Fruit fly (Drosophila melanogaster) whole organism, embryonic: ENCODE results near the gene eIF2gamma.

Experiments used
- B-H2 ChIP-seq: fragments of 200-800 bp; sonication (Bioruptor generic); optimal IDR thresholded peaks from 2 replicates; lab custom pipeline; 2018; ENCODE audit warnings: missing biosample characterization, mild to moderate bottlenecking, missing genetic modification characterization
- Bgb ChIP-seq: fragments of 200-800 bp; sonication (Bioruptor generic); IDR thresholded peaks from 2 replicates; pipeline ENCODE4 v1.3.6; 2022; ENCODE audit warnings: missing biosample characterization, missing genetic modification characterization; ENCODE audit not compliant: partially characterized antibody
- CG1233 ChIP-seq: fragments of 200-800 bp; sonication (Bioruptor generic); optimal IDR thresholded peaks from 4 replicates; lab custom pipeline; 2018; ENCODE audit warnings: missing biosample characterization, mild to moderate bottlenecking, missing genetic modification characterization
- CG13624 ChIP-seq: fragments of 200-800 bp; sonication (Bioruptor generic); optimal IDR thresholded peaks from 2 replicates; lab custom pipeline; 2016; ENCODE audit warnings: missing biosample characterization, missing genetic modification characterization
- CG14014 ChIP-seq: fragments of 200-800 bp; sonication (Bioruptor generic); IDR thresholded peaks from 2 replicates; pipeline ENCODE4 v1.3.6; 2022; ENCODE audit warnings: missing biosample characterization, missing genetic modification characterization
- CG14050 ChIP-seq: fragments of 200-800 bp; sonication (Bioruptor generic); IDR thresholded peaks from 3 replicates; pipeline ENCODE4 v1.3.6; 2022; ENCODE audit warnings: missing biosample characterization, missing genetic modification characterization
- CG15514 ChIP-seq: fragments of 200-800 bp; sonication (Bioruptor generic); optimal IDR thresholded peaks from 3 replicates; lab custom pipeline; 2017; ENCODE audit warnings: missing biosample characterization, missing genetic modification characterization, mild to moderate bottlenecking, moderate library complexity, missing genetic modification reagents
- CG1602 ChIP-seq: fragments of 200-800 bp; sonication (Bioruptor generic); optimal IDR thresholded peaks from 3 replicates; lab custom pipeline; 2016; ENCODE audit warnings: missing biosample characterization, missing genetic modification characterization
- CG16779 ChIP-seq: fragments of 200-800 bp; sonication (Bioruptor generic); IDR thresholded peaks from 2 replicates; pipeline ENCODE4 v1.3.6; 2022; ENCODE audit warnings: missing biosample characterization, missing genetic modification characterization
- CG18262 ChIP-seq: fragments of 200-800 bp; optimal IDR thresholded peaks from 3 replicates; lab custom pipeline; 2019; ENCODE audit warnings: missing biosample characterization, mild to moderate bottlenecking, missing genetic modification characterization, moderate library complexity
- CG2120 ChIP-seq: fragments of 200-800 bp; sonication (Bioruptor generic); optimal IDR thresholded peaks from 3 replicates; lab custom pipeline; 2016; ENCODE audit warnings: missing biosample characterization, missing genetic modification characterization
- CG3281 ChIP-seq: fragments of 200-800 bp; sonication (Bioruptor generic); optimal IDR thresholded peaks from 3 replicates; lab custom pipeline; 2017; ENCODE audit warnings: missing biosample characterization, mild to moderate bottlenecking, missing genetic modification characterization
- CG3726 ChIP-seq: fragments of 200-800 bp; sonication (Bioruptor generic); IDR thresholded peaks from 3 replicates; pipeline ENCODE4, ENCODE4 v1.3.6; 2022; ENCODE audit warnings: missing biosample characterization, missing genetic modification characterization
- CG3847 ChIP-seq: fragments of 200-800 bp; sonication (Bioruptor generic); IDR thresholded peaks from 2 replicates; pipeline ENCODE4 v1.3.6; 2022; ENCODE audit warnings: missing biosample characterization, missing genetic modification characterization
- CG6813 ChIP-seq: fragments of 200-800 bp; sonication (Bioruptor generic); optimal IDR thresholded peaks from 2 replicates; lab custom pipeline; 2017; ENCODE audit warnings: missing biosample characterization, missing genetic modification characterization, mild to moderate bottlenecking, moderate library complexity, missing genetic modification reagents
- CG7556 ChIP-seq: fragments of 200-800 bp; sonication (Bioruptor generic); optimal IDR thresholded peaks from 2 replicates; lab custom pipeline; 2017; ENCODE audit warnings: missing biosample characterization, mild to moderate bottlenecking, missing genetic modification characterization
- CG7745 ChIP-seq: fragments of 200-800 bp; sonication (Bioruptor generic); optimal IDR thresholded peaks from 2 replicates; lab custom pipeline; 2018; ENCODE audit warnings: missing biosample characterization, mild to moderate bottlenecking, missing genetic modification characterization, moderate library complexity
- CG8359 ChIP-seq: fragments of 200-800 bp; sonication (Bioruptor generic); optimal IDR thresholded peaks from 2 replicates; lab custom pipeline; 2017; ENCODE audit warnings: missing biosample characterization, mild to moderate bottlenecking, missing genetic modification characterization, borderline replicate concordance
- CG9817 ChIP-seq: fragments of 200-800 bp; sonication (Bioruptor generic); optimal IDR thresholded peaks from 2 replicates; lab custom pipeline; 2018; ENCODE audit warnings: missing biosample characterization, mild to moderate bottlenecking, missing genetic modification characterization, moderate library complexity
- Chrac-16 ChIP-seq: fragments of 200-800 bp; sonication (Bioruptor generic); optimal IDR thresholded peaks from 3 replicates; lab custom pipeline; 2016; ENCODE audit warnings: missing biosample characterization, missing genetic modification characterization
- Deaf1 ChIP-seq: fragments of 200-800 bp; optimal IDR thresholded peaks from 3 replicates; lab custom pipeline; 2019; ENCODE audit warnings: missing biosample characterization, mild to moderate bottlenecking, missing genetic modification characterization, moderate library complexity
- E2f2 ChIP-seq: fragments of 200-800 bp; sonication (Bioruptor generic); IDR thresholded peaks from 2 replicates; pipeline ENCODE4 v1.3.6; 2022; ENCODE audit warnings: missing biosample characterization, missing genetic modification characterization
- Ets65A ChIP-seq: fragments of 200-800 bp; sonication (Bioruptor generic); peaks from one replicate; lab custom pipeline; 2016; ENCODE audit warnings: missing biosample characterization, missing genetic modification characterization
- Jarid2 ChIP-seq: fragments of 200-800 bp; sonication (Bioruptor generic); optimal IDR thresholded peaks from 3 replicates; lab custom pipeline; 2017; ENCODE audit warnings: mild to moderate bottlenecking, missing biosample characterization, missing genetic modification reagents, missing genetic modification characterization
- Optix ChIP-seq: fragments of 200-800 bp; sonication (Bioruptor generic); IDR thresholded peaks from 3 replicates; pipeline ENCODE4 v1.3.6; 2022; ENCODE audit warnings: missing biosample characterization, missing genetic modification characterization
- Pdp1 ChIP-seq, 2 experiments: fragments of 200-800 bp; sonication (Bioruptor generic); optimal IDR thresholded peaks; 3 replicates each; lab custom pipeline; 2016; ENCODE audit warnings: missing biosample characterization in 2 of 2, missing genetic modification characterization in 2 of 2, mild to moderate bottlenecking in 1 of 2, moderate library complexity in 1 of 2
- Scr ChIP-seq: fragments of 200-800 bp; sonication (Bioruptor generic); IDR thresholded peaks from 2 replicates; pipeline ENCODE4 v1.3.6; 2022; ENCODE audit warnings: missing biosample characterization, missing genetic modification characterization; ENCODE audit not compliant: partially characterized antibody
- Sin3A ChIP-seq: fragments of >200 bp; optimal IDR thresholded peaks from 2 replicates; lab custom pipeline; 2018
- Sry-β ChIP-seq: fragments of 200-800 bp; sonication (Bioruptor generic); optimal IDR thresholded peaks from 2 replicates; lab custom pipeline; 2018; ENCODE audit warnings: missing biosample characterization, mild to moderate bottlenecking, missing genetic modification characterization, moderate library complexity
- abd-A ChIP-seq: fragments of 200-800 bp; sonication (Bioruptor generic); optimal IDR thresholded peaks from 3 replicates; lab custom pipeline; 2019; ENCODE audit warnings: missing biosample characterization, mild to moderate bottlenecking, missing genetic modification characterization, moderate library complexity
- croc ChIP-seq: fragments of 200-800 bp; sonication (Bioruptor generic); conservative IDR thresholded peaks from 3 replicates; pipeline ENCODE4 v1.3.6; 2022; ENCODE audit warnings: missing biosample characterization, missing genetic modification characterization
- dati ChIP-seq: fragments of 200-800 bp; sonication (Bioruptor generic); IDR thresholded peaks from 2 replicates; pipeline ENCODE4 v1.3.6; 2022; ENCODE audit warnings: missing biosample characterization, missing genetic modification characterization
- dmrt99B ChIP-seq: fragments of 200-800 bp; sonication (Bioruptor generic); optimal IDR thresholded peaks from 2 replicates; lab custom pipeline; 2018; ENCODE audit warnings: missing biosample characterization, mild to moderate bottlenecking, missing genetic modification characterization, moderate library complexity
- emc ChIP-seq: fragments of 200-800 bp; sonication (Bioruptor generic); optimal IDR thresholded peaks from 2 replicates; lab custom pipeline; 2016; ENCODE audit warnings: missing biosample characterization, missing genetic modification characterization
- esg ChIP-seq: fragments of 200-800 bp; sonication (Bioruptor generic); conservative IDR thresholded peaks from 2 replicates; pipeline ENCODE4 v1.3.6; 2022; ENCODE audit warnings: missing biosample characterization, missing genetic modification characterization
- eyg ChIP-seq: fragments of 200-800 bp; sonication (Bioruptor generic); optimal IDR thresholded peaks from 3 replicates; lab custom pipeline; 2016; ENCODE audit warnings: missing biosample characterization, missing genetic modification characterization
- fru ChIP-seq: fragments of >200 bp; optimal IDR thresholded peaks from 2 replicates; lab custom pipeline; 2017
- fu2 ChIP-seq: fragments of 200-800 bp; sonication (Bioruptor generic); optimal IDR thresholded peaks from 2 replicates; lab custom pipeline; 2016; ENCODE audit warnings: missing biosample characterization, missing genetic modification characterization
- gsb-n ChIP-seq: fragments of 200-800 bp; sonication (Bioruptor generic); optimal IDR thresholded peaks from 3 replicates; lab custom pipeline; 2018; ENCODE audit warnings: missing biosample characterization, mild to moderate bottlenecking, missing genetic modification characterization
- hbn ChIP-seq: fragments of 200-800 bp; sonication (Bioruptor generic); IDR thresholded peaks from 2 replicates; pipeline ENCODE4 v1.3.6; 2022; ENCODE audit warnings: missing biosample characterization, missing genetic modification characterization; ENCODE audit not compliant: partially characterized antibody
- kni ChIP-seq: fragments of 200-800 bp; sonication (Bioruptor generic); optimal IDR thresholded peaks from 3 replicates; lab custom pipeline; 2017; ENCODE audit warnings: mild to moderate bottlenecking, missing biosample characterization, missing genetic modification reagents, missing genetic modification characterization
- lab ChIP-seq: fragments of 200-800 bp; sonication (Bioruptor generic); optimal IDR thresholded peaks from 3 replicates; lab custom pipeline; 2017; ENCODE audit warnings: missing biosample characterization, missing genetic modification characterization, mild to moderate bottlenecking, moderate library complexity, missing genetic modification reagents
- lov ChIP-seq, 2 experiments: fragments of 200-800 bp in 1 of 2; fragments of >200 bp in 1 of 2; sonication (Bioruptor generic) in 1 of 2; IDR thresholded peaks in 1 of 2; optimal IDR thresholded peaks in 1 of 2; 2 replicates in 1 of 2; 3 replicates in 1 of 2; pipeline versions ENCODE4 v1.3.6 to Lab custom; 2017 to 2022; ENCODE audit warnings: missing biosample characterization in 1 of 2, missing genetic modification characterization in 1 of 2
- org-1 ChIP-seq: fragments of 200-800 bp; sonication (Bioruptor generic); optimal IDR thresholded peaks from 2 replicates; lab custom pipeline; 2017; ENCODE audit warnings: missing biosample characterization, missing genetic modification characterization
- slbo ChIP-seq: fragments of 200-800 bp; sonication (Bioruptor generic); IDR thresholded peaks from 2 replicates; pipeline ENCODE4 v1.3.6; 2022; ENCODE audit warnings: missing biosample characterization, missing genetic modification characterization
- tgo ChIP-seq: fragments of 200-800 bp; sonication (Bioruptor generic); IDR thresholded peaks from 3 replicates; pipeline ENCODE4 v1.3.6; 2022; ENCODE audit warnings: missing biosample characterization, missing genetic modification characterization
- tio ChIP-seq: fragments of 200-800 bp; sonication (Bioruptor generic); optimal IDR thresholded peaks from 2 replicates; lab custom pipeline; 2017; ENCODE audit warnings: missing biosample characterization, missing genetic modification characterization, inconsistent platforms
- tll ChIP-seq, 2 experiments: fragments of 200-800 bp in 1 of 2; fragments of >200 bp in 1 of 2; sonication (Bioruptor generic) in 1 of 2; optimal IDR thresholded peaks; 2 replicates each; lab custom pipeline; 2017 to 2019; ENCODE audit warnings: missing biosample characterization in 2 of 2, missing genetic modification characterization in 2 of 2, mild to moderate bottlenecking in 1 of 2, moderate library complexity in 1 of 2

eIF2gamma gene

DNA sequence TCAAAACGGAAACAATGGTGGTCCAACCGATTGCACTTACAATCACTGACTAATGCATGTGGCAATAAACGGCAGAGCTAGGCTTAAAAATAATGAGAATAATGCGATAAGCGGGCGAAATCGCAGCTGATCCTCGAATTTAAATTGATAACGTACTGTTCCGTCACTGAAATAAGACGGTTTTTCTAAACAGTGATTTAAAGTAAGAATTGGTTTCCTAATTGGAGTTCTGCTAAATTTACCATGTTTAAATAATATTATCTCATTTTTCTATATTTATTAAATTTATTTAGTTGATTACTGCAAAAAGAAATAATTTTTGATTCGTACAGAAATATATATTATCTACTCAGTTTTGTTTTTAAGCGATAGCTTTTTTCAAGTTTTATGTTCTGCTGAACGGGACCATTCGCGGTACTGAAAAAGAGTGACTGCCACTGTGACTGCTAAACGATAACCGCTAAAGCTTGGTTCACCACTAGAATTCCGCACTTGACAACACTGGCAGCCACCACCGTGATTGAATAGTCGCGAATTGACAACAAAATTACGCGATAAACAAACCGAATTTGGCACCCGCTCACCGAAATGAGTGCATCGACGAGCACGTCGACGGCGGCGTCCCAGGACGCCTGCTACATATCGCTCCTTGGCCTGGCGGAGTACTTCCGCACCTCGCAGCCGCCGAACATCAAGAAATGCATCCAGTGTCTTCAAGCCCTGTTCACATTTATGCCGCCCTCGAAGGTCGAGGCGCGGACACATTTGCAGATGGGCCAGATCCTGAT, 54.4 kb downstream of the eIF2gamma start, which contains the start of the genes Spn88Eb and Mau2 (continued):
- peak; percentile 61 for TF ChIP-seq Sin3A (lab: Kevin White, UChicago)
- TF ChIP-seq CG1233 (GFP tag; lab: Kevin White, UChicago): peak; percentile 43
- TF ChIP-seq CG1602: peak; percentile 43
- TF ChIP-seq gsb-n (tag; lab: Kevin White, UChicago): no peak
- peak; percentile 59 for TF ChIP-seq tgo (GFP tag; lab: Robert Waterston, UW)
- TF ChIP-seq CG15514 (GFP tag; lab: Kevin White, UChicago): peak; percentile 60
- peak; percentile 85 for TF ChIP-seq Sry-β (GFP tag; lab: Kevin White, UChicago)
- peak; percentile 81 for TF ChIP-seq CG2120
- peak; percentile 55 for TF ChIP-seq CG18262
- peak; percentile 59 for TF ChIP-seq CG7556 (GFP tag; lab: Kevin White, UChicago)
- no peak for TF ChIP-seq abd-A (tag; lab: Kevin White, UChicago)
- TF ChIP-seq Pdp1 (GFP tag; optimal IDR thresholded peaks at IDR 0.05; lab: Kevin White, UChicago): peak; percentile 35 to 73
- peak; percentile 30 for TF ChIP-seq CG13624 (GFP tag; lab: Kevin White, UChicago)
- TF ChIP-seq CG7745 (tag; lab: Kevin White, UChicago): no peak
- no peak for TF ChIP-seq dati
- peak; percentile 52; the same call in 1 of the 3 replicates for TF ChIP-seq CG3726 (GFP tag; lab: Robert Waterston, UW)
- TF ChIP-seq lab (GFP tag; lab: Kevin White, UChicago): no peak
- peak; percentile 36 for TF ChIP-seq CG14014 (GFP tag; lab: Robert Waterston, UW)
- TF ChIP-seq CG16779: 0 out of 2 replicates have a peak, but pooled peaks have one; percentile 38
- peak; percentile 79 for TF ChIP-seq Bgb (GFP tag; lab: Robert Waterston, UW)
- no peak for TF ChIP-seq kni (GFP tag; lab: Kevin White, UChicago)
- no peak for TF ChIP-seq tio (GFP tag; lab: Kevin White, UChicago)
- TF ChIP-seq emc: no peak
- peak; percentile 37 for TF ChIP-seq eyg
- 0 out of 3 replicates have a peak, but pooled peaks have one; percentile 32 for TF ChIP-seq Optix (GFP tag; lab: Robert Waterston, UW)
- no peak for TF ChIP-seq org-1
- TF ChIP-seq lov (optimal IDR thresholded peaks at IDR 0.05; lab: Kevin White, UChicago): no peak
- TF ChIP-seq lov (GFP tag; IDR thresholded peaks at IDR 0.05; lab: Robert Waterston, UW): 0 out of 3 replicates have a peak, but pooled peaks have one; percentile 18
- TF ChIP-seq Chrac-16 (GFP tag; lab: Kevin White, UChicago): peak; percentile 65
- peak; percentile 87 for TF ChIP-seq B-H2 (GFP tag; lab: Kevin White, UChicago)
- peak; percentile 56; the same call in 2 of the 3 replicates for TF ChIP-seq croc (GFP tag; lab: Robert Waterston, UW)
- TF ChIP-seq CG3847 (GFP tag; lab: Robert Waterston, UW): peak; percentile 91
- no peak for TF ChIP-seq Jarid2 (GFP tag; lab: Kevin White, UChicago)
- TF ChIP-seq fru: no peak
- TF ChIP-seq slbo (GFP tag; lab: Robert Waterston, UW): peak; percentile 91
- peak; percentile 47; the same call in 1 of the 2 replicates for TF ChIP-seq E2f2 (GFP tag; lab: Robert Waterston, UW)
- no peak for TF ChIP-seq CG6813 (GFP tag; lab: Kevin White, UChicago)
- TF ChIP-seq hbn (GFP tag; lab: Robert Waterston, UW): peak; percentile 68
- peak; percentile 77 for TF ChIP-seq Scr (GFP tag; lab: Robert Waterston, UW)
- TF ChIP-seq fu2: peak; percentile 52
- peak; percentile 34; the same call in 2 of the 3 replicates for TF ChIP-seq CG14050 (GFP tag; lab: Robert Waterston, UW)
- no peak for TF ChIP-seq CG8359 (GFP tag; lab: Kevin White, UChicago)
- TF ChIP-seq esg (GFP tag; lab: Robert Waterston, UW): 0 out of 2 replicates have a peak, but pooled peaks have one; percentile 16
- TF ChIP-seq Ets65A (GFP tag; lab: Kevin White, UChicago): peak; percentile 97
- peak; percentile 56 for TF ChIP-seq CG3281 (GFP tag; lab: Kevin White, UChicago)
- no peak for TF ChIP-seq dmrt99B (tag; lab: Kevin White, UChicago)
- no peak for TF ChIP-seq tll (GFP tag; optimal IDR thresholded peaks at IDR 0.05; lab: Kevin White, UChicago)
- peak; percentile 71 for TF ChIP-seq CG9817
- TF ChIP-seq Deaf1 (tag; lab: Kevin White, UChicago): no peak
